Worm (Caenorhabditis elegans) whole organism, late embryonic: ENCODE data around the gene F29G6.1.

Source experiments
- K02D7.2 ChIP-seq: sonication (generic microtip); optimal IDR thresholded peaks from 2 replicates; lab custom pipeline; 2017; ENCODE audit warnings: mild to moderate bottlenecking, missing genetic modification characterization, missing compliant biosample characterization
- K09A11.1 ChIP-seq: sonication (generic microtip); optimal IDR thresholded peaks from 2 replicates; lab custom pipeline; 2017; ENCODE audit warnings: antibody characterized with exemption, mild to moderate bottlenecking, missing genetic modification characterization, missing compliant biosample characterization; ENCODE audit not compliant: insufficient read depth
- ahr-1 ChIP-seq: sonication (generic microtip); optimal IDR thresholded peaks from 2 replicates; lab custom pipeline; 2016; ENCODE audit warnings: missing genetic modification characterization, missing compliant biosample characterization
- ama-1 ChIP-seq: fragments of 150-350 bp; optimal IDR thresholded peaks from 2 replicates; lab custom pipeline; 2014
- ceh-14 ChIP-seq: sonication (generic microtip); optimal IDR thresholded peaks from 2 replicates; lab custom pipeline; 2016; ENCODE audit warnings: missing genotype, missing genetic modification characterization, missing compliant biosample characterization
- ceh-22 ChIP-seq: sonication (generic microtip); optimal IDR thresholded peaks from 2 replicates; lab custom pipeline; 2017; ENCODE audit warnings: missing biosample characterization, missing genetic modification characterization
- ceh-30 ChIP-seq: fragments of 150-350 bp; optimal IDR thresholded peaks from 2 replicates; lab custom pipeline; 2014; ENCODE audit warnings: missing biosample characterization, missing genetic modification characterization
- ceh-31 ChIP-seq: sonication (generic microtip); optimal IDR thresholded peaks from 2 replicates; lab custom pipeline; 2016; ENCODE audit warnings: missing genetic modification characterization, missing compliant biosample characterization
- ceh-9 ChIP-seq: sonication (generic microtip); optimal IDR thresholded peaks from 2 replicates; lab custom pipeline; 2016; ENCODE audit warnings: mild to moderate bottlenecking, missing genetic modification characterization, inconsistent platforms, missing compliant biosample characterization
- dmd-4 ChIP-seq: sonication (generic microtip); optimal IDR thresholded peaks from 2 replicates; lab custom pipeline; 2016; ENCODE audit warnings: borderline replicate concordance, missing genetic modification characterization, missing compliant biosample characterization
- dve-1 ChIP-seq: sonication (generic microtip); optimal IDR thresholded peaks from 2 replicates; lab custom pipeline; 2017; ENCODE audit warnings: antibody characterized with exemption, mild to moderate bottlenecking, missing genetic modification characterization, missing compliant biosample characterization
- elt-2 ChIP-seq: sonication (generic microtip); optimal IDR thresholded peaks from 2 replicates; lab custom pipeline; 2016; ENCODE audit warnings: missing genetic modification reagents, missing genetic modification characterization, missing compliant biosample characterization
- ets-4 ChIP-seq: sonication (generic microtip); optimal IDR thresholded peaks from 2 replicates; lab custom pipeline; 2016; ENCODE audit warnings: missing genetic modification characterization, missing compliant biosample characterization
- fax-1 ChIP-seq: sonication (generic microtip); optimal IDR thresholded peaks from 2 replicates; lab custom pipeline; 2016; ENCODE audit warnings: missing genotype, missing genetic modification characterization, missing compliant biosample characterization
- hlh-13 ChIP-seq: fragments of 200-800 bp; sonication (Bioruptor generic); optimal IDR thresholded peaks from 2 replicates; lab custom pipeline; 2018; ENCODE audit warnings: mild to moderate bottlenecking, missing genetic modification characterization, missing compliant biosample characterization
- hlh-15 ChIP-seq: sonication (generic microtip); optimal IDR thresholded peaks from 2 replicates; lab custom pipeline; 2016; ENCODE audit warnings: missing genetic modification characterization, missing compliant biosample characterization
- hlh-30 ChIP-seq: sonication (generic microtip); optimal IDR thresholded peaks from 2 replicates; lab custom pipeline; 2017; ENCODE audit warnings: antibody characterized with exemption, missing genetic modification characterization, missing compliant biosample characterization; ENCODE audit not compliant: insufficient read depth
- hlh-8 ChIP-seq: sonication (generic microtip); optimal IDR thresholded peaks from 2 replicates; lab custom pipeline; 2016; ENCODE audit warnings: missing genotype, missing genetic modification characterization, missing compliant biosample characterization
- madf-2 ChIP-seq: sonication (generic microtip); optimal IDR thresholded peaks from 2 replicates; lab custom pipeline; 2017; ENCODE audit warnings: missing genetic modification characterization, missing compliant biosample characterization
- nhr-11 ChIP-seq: fragments of 150-350 bp; optimal IDR thresholded peaks from 2 replicates; lab custom pipeline; 2014; ENCODE audit warnings: missing biosample characterization, missing genetic modification characterization
- npax-4 ChIP-seq: sonication (generic microtip); optimal IDR thresholded peaks from 2 replicates; lab custom pipeline; 2016; ENCODE audit warnings: missing genetic modification characterization, missing compliant biosample characterization
- odd-2 ChIP-seq: sonication (generic microtip); optimal IDR thresholded peaks from 2 replicates; lab custom pipeline; 2017; ENCODE audit warnings: antibody characterized with exemption, mild to moderate bottlenecking, missing genetic modification characterization, missing compliant biosample characterization
- pag-3 ChIP-seq: sonication (generic microtip); optimal IDR thresholded peaks from 2 replicates; lab custom pipeline; 2016; ENCODE audit warnings: missing compliant biosample characterization, missing genetic modification characterization, borderline replicate concordance
- pha-2 ChIP-seq: sonication (generic microtip); optimal IDR thresholded peaks from 2 replicates; lab custom pipeline; 2017; ENCODE audit warnings: mild to moderate bottlenecking, missing genetic modification characterization, missing compliant biosample characterization
- pros-1 ChIP-seq: fragments of 150-350 bp; optimal IDR thresholded peaks from 2 replicates; lab custom pipeline; 2014; ENCODE audit warnings: missing biosample characterization, missing genetic modification reagents, missing genetic modification characterization
- ref-2 ChIP-seq: sonication (generic microtip); optimal IDR thresholded peaks from 2 replicates; lab custom pipeline; 2016; ENCODE audit warnings: missing genetic modification characterization, missing compliant biosample characterization
- rnt-1 ChIP-seq: sonication (generic microtip); optimal IDR thresholded peaks from 2 replicates; lab custom pipeline; 2016; ENCODE audit warnings: missing genetic modification characterization, missing compliant biosample characterization
- sdc-2 ChIP-seq: sonication (generic microtip); optimal IDR thresholded peaks from 2 replicates; lab custom pipeline; 2016; ENCODE audit warnings: missing genotype, missing genetic modification characterization, missing compliant biosample characterization
- tbx-2 ChIP-seq: sonication (generic microtip); optimal IDR thresholded peaks from 2 replicates; lab custom pipeline; 2016; ENCODE audit warnings: missing genetic modification characterization, missing compliant biosample characterization
- tbx-7 ChIP-seq: sonication (generic microtip); optimal IDR thresholded peaks from 2 replicates; lab custom pipeline; 2016; ENCODE audit warnings: missing genotype, missing genetic modification characterization, missing compliant biosample characterization
- ttx-3 ChIP-seq: sonication (generic microtip); optimal IDR thresholded peaks from 2 replicates; lab custom pipeline; 2016; ENCODE audit warnings: missing genetic modification reagents, missing genetic modification characterization, missing compliant biosample characterization
- zip-5 ChIP-seq: sonication (generic microtip); optimal IDR thresholded peaks from 2 replicates; lab custom pipeline; 2016; ENCODE audit warnings: missing genetic modification characterization, missing compliant biosample characterization
- ztf-16 ChIP-seq: sonication (generic microtip); optimal IDR thresholded peaks from 2 replicates; lab custom pipeline; 2017; ENCODE audit warnings: missing genetic modification characterization, missing compliant biosample characterization

F29G6.1 gene

DNA sequence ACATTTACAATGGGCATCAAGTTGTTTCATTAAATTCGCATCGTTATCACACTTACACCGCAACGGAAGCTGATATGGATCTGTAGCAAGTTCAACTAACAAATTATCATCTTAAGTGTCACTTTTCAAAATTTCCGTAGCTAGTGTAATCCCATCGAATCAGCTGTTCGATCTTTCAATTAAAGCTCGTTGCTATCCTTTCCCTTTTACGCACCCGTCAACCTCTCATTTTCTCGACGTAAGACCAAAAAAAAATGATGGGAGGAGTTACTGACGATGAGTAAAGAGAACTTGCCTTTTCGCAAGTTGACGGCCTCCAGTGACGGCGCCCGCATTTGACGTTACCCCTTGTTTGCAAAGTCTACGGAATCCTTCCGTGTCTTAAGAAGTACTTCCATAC, at the start of gene F29G6.1:
F29G6.1 (plus strand) TSS at position 301 of the 400 bp plus-strand sequence.
- TF ChIP-seq hlh-30 (tag; lab: Kevin White, UChicago): no peak
- TF ChIP-seq odd-2 (tag; lab: Kevin White, UChicago): no peak

DNA sequence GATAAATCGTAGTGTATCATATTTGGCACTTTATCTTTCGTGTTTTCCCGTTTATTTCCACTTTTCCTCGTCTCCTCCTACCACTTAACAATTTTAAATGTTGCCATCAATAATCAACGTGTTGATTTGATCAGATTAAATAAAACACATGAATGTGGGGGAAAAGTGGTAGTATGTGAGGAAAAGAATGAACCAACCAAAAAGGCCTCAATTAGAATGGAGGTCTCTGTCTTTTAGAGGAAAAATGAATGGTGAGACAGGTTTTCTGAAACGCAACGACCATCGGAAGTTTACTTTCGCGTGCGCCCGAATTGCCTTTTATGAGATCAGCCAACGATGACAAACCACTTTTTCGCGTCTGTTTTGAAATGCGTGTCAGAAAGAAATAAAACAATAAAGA, 49.8 kb upstream of the F29G6.1 start:
- TF ChIP-seq pha-2 (tag; lab: Kevin White, UChicago) (no peak), hlh-30 (tag; lab: Kevin White, UChicago) (no peak), ahr-1 (tag; lab: Kevin White, UChicago) (no peak), tbx-2 (tag; lab: Kevin White, UChicago) (no peak), pag-3 (no peak), pros-1 (tag; lab: Kevin White, UChicago) (no peak), fax-1 (no peak), ref-2 (tag; lab: Kevin White, UChicago) (no peak), nhr-11 (tag; lab: Kevin White, UChicago) (no peak), ceh-30 (tag; lab: Kevin White, UChicago) (no peak)
- TF ChIP-seq, all 69 proteins: peak for 0

DNA sequence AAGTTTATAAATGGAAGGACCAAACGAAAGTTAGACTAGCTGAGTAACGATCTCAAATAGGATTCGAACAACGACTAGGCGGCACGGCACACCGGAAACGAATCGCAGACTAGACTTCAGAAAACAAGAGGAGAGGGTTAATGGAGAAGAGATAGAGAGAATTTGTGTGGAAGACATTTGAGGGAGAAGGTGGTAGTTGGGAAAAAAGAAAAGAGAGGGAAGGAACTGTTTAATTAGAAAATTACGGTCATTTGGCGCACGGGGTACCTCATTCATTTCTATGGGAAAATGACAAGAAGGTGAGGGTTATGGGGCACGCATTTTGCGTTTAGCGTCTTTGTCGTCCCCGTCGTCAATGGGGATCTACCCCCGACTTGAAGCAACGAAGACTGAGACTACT, 47.8 kb upstream of the F29G6.1 start, which contains the start of gene F48C5.2:
F48C5.2 (minus strand) TSS at position 101 of the 400 bp plus-strand sequence.
- peak; percentile 10 for TF ChIP-seq ceh-31
- no peak for TF ChIP-seq ceh-9

DNA sequence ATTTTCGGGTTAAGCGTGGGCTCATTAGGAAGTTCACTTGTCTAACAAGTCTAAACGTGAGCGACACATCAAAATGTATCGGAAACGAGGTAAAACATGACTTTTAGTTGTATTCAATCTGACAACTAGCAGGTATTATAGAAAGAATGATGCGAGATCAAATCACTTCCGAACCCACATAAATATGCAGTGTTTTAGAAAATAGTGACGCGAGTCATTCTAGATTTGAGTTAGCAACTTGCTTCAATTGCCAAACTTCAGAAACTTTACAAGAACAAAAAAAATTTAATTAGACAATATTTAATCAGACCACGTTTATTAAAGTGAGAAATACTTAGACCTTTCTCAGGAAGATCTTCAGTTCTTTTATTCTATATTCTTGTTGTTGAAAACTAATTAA, 45.4 kb upstream of the F29G6.1 start:
- no peak for TF ChIP-seq madf-2 (tag; lab: Kevin White, UChicago)
- TF ChIP-seq dmd-4 (tag; lab: Kevin White, UChicago): no peak
- TF ChIP-seq elt-2 (tag; lab: Kevin White, UChicago): no peak

DNA sequence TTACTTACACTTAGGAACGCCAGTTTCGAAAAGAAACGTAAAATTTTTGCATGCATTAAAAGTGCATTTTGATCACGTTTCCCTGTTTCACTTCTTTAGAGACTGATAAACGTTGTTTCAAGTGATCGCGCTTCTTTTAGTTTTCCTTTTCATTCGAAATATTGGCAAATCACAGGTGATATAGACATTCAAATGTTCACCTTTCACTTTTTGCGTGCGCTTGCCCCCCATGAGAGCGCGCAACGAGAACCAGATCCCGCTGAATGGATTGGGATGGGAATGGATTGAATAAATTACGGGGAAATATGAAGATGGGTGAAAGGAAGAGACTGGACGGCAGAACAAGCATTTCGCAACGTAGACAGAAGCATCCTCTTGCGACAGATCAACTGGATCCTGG, 40.5 kb upstream of the F29G6.1 start:
- TF ChIP-seq ttx-3 (tag; lab: Kevin White, UChicago) (no peak), K02D7.2 (no peak), hlh-8 (tag; lab: Kevin White, UChicago) (no peak), hlh-30 (tag; lab: Kevin White, UChicago) (no peak), pros-1 (tag; lab: Kevin White, UChicago) (no peak), ceh-31 (no peak), fax-1 (no peak), zip-5 (tag; lab: Kevin White, UChicago) (no peak), ceh-14 (tag; lab: Kevin White, UChicago) (no peak), hlh-13 (GFP tag; lab: Kevin White, UChicago) (no peak), tbx-7 (tag; lab: Kevin White, UChicago) (no peak), ceh-22 (no peak), ama-1 (no peak)

DNA sequence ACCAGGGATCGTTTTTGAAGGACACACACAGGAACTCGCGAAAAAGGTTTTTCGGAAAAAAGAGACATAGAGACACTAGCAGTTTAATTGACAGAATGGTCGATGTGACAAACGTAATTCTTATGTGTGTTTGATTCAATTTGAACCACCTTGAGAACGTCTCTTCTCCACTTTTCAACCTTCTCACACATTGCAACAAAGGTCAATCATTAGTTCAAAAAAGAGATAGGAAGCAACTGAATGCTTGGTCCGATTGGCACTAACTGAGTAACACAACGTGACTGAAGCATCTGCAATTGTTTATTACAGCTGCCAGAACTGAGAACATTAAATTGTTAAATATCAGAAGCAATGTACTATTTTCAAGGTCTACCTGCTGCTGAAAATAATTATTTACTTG, 40.0 kb upstream of the F29G6.1 start:
- TF ChIP-seq K09A11.1 (tag; lab: Kevin White, UChicago) (no peak), rnt-1 (no peak), hlh-15 (no peak), ztf-16 (tag; lab: Kevin White, UChicago) (no peak), ttx-3 (tag; lab: Kevin White, UChicago) (no peak)

DNA sequence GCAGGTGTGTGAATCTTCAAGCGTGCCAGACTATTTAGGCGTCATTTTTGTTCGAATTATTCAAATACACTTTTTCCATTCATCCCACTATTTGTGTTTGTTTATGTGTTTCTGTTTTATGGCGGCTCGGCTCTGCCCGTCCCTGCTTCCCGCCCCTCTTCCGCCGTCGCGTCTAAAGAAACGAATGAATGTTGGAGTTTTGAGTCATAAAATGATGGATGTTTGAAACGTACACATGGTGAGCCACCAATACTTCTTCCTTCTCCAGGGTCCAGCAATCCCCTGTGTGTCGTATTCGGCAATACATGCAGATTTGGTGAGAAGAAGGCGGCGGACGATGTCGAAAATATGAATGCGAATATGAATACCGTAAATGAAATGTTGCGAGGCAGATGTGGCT, 39.1 kb upstream of the F29G6.1 start:
- TF ChIP-seq dve-1 (peak; percentile 21), nhr-11 (tag; lab: Kevin White, UChicago) (no peak), npax-4 (tag; lab: Kevin White, UChicago) (no peak), sdc-2 (tag; lab: Kevin White, UChicago) (no peak), ets-4 (tag; lab: Kevin White, UChicago) (no peak)
